Worm (Caenorhabditis elegans): ENCODE data around the gene R148.8.

Gene R148.8

DNA sequence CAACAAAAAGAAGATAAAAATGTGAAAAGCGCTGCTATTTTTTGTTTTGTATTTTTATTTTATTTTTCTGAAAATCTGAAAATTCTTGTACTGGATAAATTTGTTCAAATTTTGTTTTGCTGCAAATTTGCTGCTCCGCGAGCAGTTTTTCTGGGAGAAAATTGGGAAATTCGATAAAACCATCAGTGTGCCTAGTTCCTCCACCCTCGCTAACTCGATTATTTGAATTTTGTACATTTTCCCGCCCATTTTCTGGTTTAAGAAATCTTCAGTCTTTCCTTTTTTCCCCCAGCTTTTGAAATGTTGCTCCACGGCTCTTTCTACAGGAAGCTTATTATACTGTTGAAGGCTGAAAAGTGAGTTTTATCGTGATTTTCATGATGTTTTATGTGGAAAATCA, at the start of gene R148.8:
Gene R148.8 (plus strand): TSS at position 301 of the 400 bp plus-strand sequence.
- TF ChIP-seq ztf-11 (tag; optimal IDR thresholded peaks at IDR 0.05) (no peak), dsc-1 (tag; optimal IDR thresholded peaks at IDR 0.05) (no peak), xbp-1 (tag; optimal IDR thresholded peaks at IDR 0.05) (no peak), tbx-2 (tag; optimal IDR thresholded peaks at IDR 0.05) (no peak)

DNA sequence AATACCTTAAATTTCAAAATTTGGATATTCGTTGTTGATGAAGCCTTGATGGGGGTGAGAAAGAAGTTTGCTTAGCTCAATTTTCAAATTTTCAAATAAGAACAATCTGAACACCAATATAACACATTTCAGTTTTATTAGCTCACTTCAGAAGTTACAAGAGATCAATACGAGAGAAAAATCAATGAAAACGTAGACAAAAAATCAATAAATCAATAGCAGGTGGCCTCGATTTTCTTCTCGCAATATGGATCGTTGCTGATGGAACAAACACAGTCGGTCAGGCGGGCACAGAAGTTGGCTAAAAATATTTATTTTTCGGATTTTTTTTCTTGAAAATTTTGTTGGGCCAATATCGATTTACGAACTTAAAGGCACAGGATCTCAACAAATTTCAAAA, 49.2 kb upstream of the R148.8 start:
- TF ChIP-seq sptf-1 (tag; optimal IDR thresholded peaks at IDR 0.05) (no peak), nhr-77 (tag; optimal IDR thresholded peaks at IDR 0.05) (no peak), hpl-2 (GFP tag; optimal IDR thresholded peaks at IDR 0.05) (no peak), lin-15B (tag; optimal IDR thresholded peaks at IDR 0.05) (no peak), ces-1 (GFP tag; optimal IDR thresholded peaks at IDR 0.05) (no peak), elt-3 (tag; optimal IDR thresholded peaks at IDR 0.05) (no peak), lsy-2 (tag; optimal IDR thresholded peaks at IDR 0.05) (no peak), efl-3 (GFP tag; optimal IDR thresholded peaks at IDR 0.05) (no peak), nhr-90 (tag; optimal IDR thresholded peaks at IDR 0.05; ENCODE audit: poor library complexity) (no peak), sox-4 (tag; optimal IDR thresholded peaks at IDR 0.05) (no peak), unc-86 (tag; optimal IDR thresholded peaks at IDR 0.05) (no peak), nhr-85 (tag) (no peak), zip-4 (GFP tag; optimal IDR thresholded peaks at IDR 0.05) (no peak)

- TF ChIP-seq fos-1 (tag; optimal IDR thresholded peaks at IDR 0.05) (no peak), aha-1 (tag; optimal IDR thresholded peaks at IDR 0.05) (no peak), dpl-1 (GFP tag; optimal IDR thresholded peaks at IDR 0.05) (no peak), ceh-8 (GFP tag; optimal IDR thresholded peaks at IDR 0.05) (no peak), fkh-10 (GFP tag; optimal IDR thresholded peaks at IDR 0.05) (no peak), ama-1 (optimal IDR thresholded peaks at IDR 0.05) (no peak), ceh-63 (GFP tag; optimal IDR thresholded peaks at IDR 0.05) (no peak), swsn-7 (tag; optimal IDR thresholded peaks at IDR 0.05) (no peak), zip-4 (GFP tag; optimal IDR thresholded peaks at IDR 0.05) (no peak), sup-37 (GFP tag; optimal IDR thresholded peaks at IDR 0.05) (no peak)
These were observed 47.6 kb upstream of the R148.8 start, which contains the start of gene C44B11.4 for ce11 chrIII:3143657-3144056. C44B11.4 (minus strand) TSS chrIII:3143757.

ce11 chrIII:3152848-3153247, 38.4 kb upstream of the R148.8 start, which contains the start of gene C44B11.6:
C44B11.6 (plus strand) TSS chrIII:3153148.
- TF ChIP-seq unc-98 (GFP tag; IDR thresholded peaks at IDR 0.05) (no peak), C16A3.4 (tag; optimal IDR thresholded peaks at IDR 0.05) (no peak), nhr-47 (tag; optimal IDR thresholded peaks at IDR 0.05) (no peak)

- TF ChIP-seq isw-1 (GFP tag; IDR thresholded peaks at IDR 0.05): no peak
- no peak for TF ChIP-seq fkh-10 (GFP tag; optimal IDR thresholded peaks at IDR 0.05)
These were observed 36.3 kb upstream of the R148.8 start, which contains the start of gene C44B11.1 for ce11 chrIII:3154968-3155367. C44B11.1 (plus strand) TSS chrIII:3155268.

DNA sequence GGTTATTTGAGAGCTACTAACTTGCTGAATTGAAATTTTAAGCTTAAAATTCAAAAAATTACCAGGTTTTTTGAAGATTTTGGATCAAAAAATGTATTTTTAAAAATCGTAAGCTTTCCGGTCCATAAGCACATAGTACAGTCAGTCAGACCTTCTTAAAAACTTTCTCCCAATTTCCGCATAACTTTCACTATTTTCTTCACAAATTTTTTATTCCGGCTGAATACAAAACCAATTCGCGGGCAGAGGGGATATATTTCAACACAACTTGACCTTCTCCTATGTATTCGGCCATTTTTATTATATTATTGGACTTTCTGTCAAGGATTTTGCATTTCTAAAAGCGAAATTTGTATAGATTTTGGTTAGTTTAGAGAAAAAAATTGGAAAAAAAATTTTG, 30.8 kb upstream of the R148.8 start:
- TF ChIP-seq nhr-11 (tag; optimal IDR thresholded peaks at IDR 0.05) (no peak), blmp-1 (tag; optimal IDR thresholded peaks at IDR 0.05) (peak; percentile 66)

- no peak for TF ChIP-seq ceh-90 (tag; optimal IDR thresholded peaks at IDR 0.05)
- no peak for TF ChIP-seq tbx-2 (tag; optimal IDR thresholded peaks at IDR 0.05)
- TF ChIP-seq lin-14 (GFP tag; optimal IDR thresholded peaks at IDR 0.05): peak; percentile 80
- peak; percentile 94 for TF ChIP-seq blmp-1 (tag; optimal IDR thresholded peaks at IDR 0.05)
- peak; percentile 57 for TF ChIP-seq mep-1 (tag; optimal IDR thresholded peaks at IDR 0.05)
- no peak for TF ChIP-seq dpl-1 (GFP tag; optimal IDR thresholded peaks at IDR 0.05)
- no peak for TF ChIP-seq xbp-1 (tag; optimal IDR thresholded peaks at IDR 0.05)
- no peak for TF ChIP-seq grh-1 (GFP tag; IDR thresholded peaks at IDR 0.05)
- TF ChIP-seq nhr-85 (tag): peak; percentile 77
- TF ChIP-seq nhr-90 (tag; optimal IDR thresholded peaks at IDR 0.05; ENCODE audit: poor library complexity): no peak
- peak in 1 of 6 experiments; percentile 9 for TF ChIP-seq elt-3 (tag; optimal IDR thresholded peaks at IDR 0.05)
- no peak for TF ChIP-seq lir-3 (tag; optimal IDR thresholded peaks at IDR 0.05; ENCODE audit: poor library complexity)
- no peak for TF ChIP-seq ama-1 (optimal IDR thresholded peaks at IDR 0.05)
These were observed 29.7 kb upstream of the R148.8 start for ce11 chrIII:3161600-3161999.

Data from whole organism, L1 larva.